Fruit fly (Drosophila melanogaster) whole organism, embryonic: ENCODE results near the gene Sf3b3.

Source experiments
- Adf1 ChIP-seq: fragments of 200-800 bp; sonication (Bioruptor generic); IDR thresholded peaks from 2 replicates; pipeline ENCODE4 v1.3.6; 2022; ENCODE audit warnings: missing biosample characterization, missing genetic modification characterization
- Atf3 ChIP-seq: fragments of 200-800 bp; sonication (Bioruptor generic); optimal IDR thresholded peaks from 3 replicates; lab custom pipeline; 2016; ENCODE audit warnings: missing biosample characterization, missing genetic modification characterization
- Bdp1 ChIP-seq: fragments of 200-800 bp; sonication (Bioruptor generic); optimal IDR thresholded peaks from 3 replicates; lab custom pipeline; 2016; ENCODE audit warnings: missing biosample characterization, missing genetic modification characterization
- CG11398 ChIP-seq: fragments of 200-800 bp; sonication (Bioruptor generic); optimal IDR thresholded peaks from 2 replicates; lab custom pipeline; 2016; ENCODE audit warnings: missing biosample characterization, missing genetic modification characterization
- CG11560 ChIP-seq: fragments of 200-800 bp; sonication (Bioruptor generic); IDR thresholded peaks from 3 replicates; pipeline ENCODE4 v1.3.6; 2022; ENCODE audit warnings: missing biosample characterization, missing genetic modification characterization
- CG11695 ChIP-seq: fragments of 200-800 bp; sonication (Bioruptor generic); IDR thresholded peaks from 3 replicates; pipeline ENCODE4 v1.3.6; 2022; ENCODE audit warnings: missing biosample characterization, missing genetic modification characterization
- CG13287 ChIP-seq: fragments of 200-800 bp; sonication (Bioruptor generic); IDR thresholded peaks from 2 replicates; pipeline ENCODE4 v1.3.6; 2022; ENCODE audit warnings: missing biosample characterization, missing genetic modification characterization; ENCODE audit not compliant: partially characterized antibody
- CG13296 ChIP-seq: fragments of 200-800 bp; sonication (Bioruptor generic); optimal IDR thresholded peaks from 3 replicates; lab custom pipeline; 2018; ENCODE audit warnings: missing biosample characterization, mild to moderate bottlenecking, missing genetic modification characterization
- CG1647 ChIP-seq: fragments of 200-800 bp; sonication (Bioruptor generic); optimal IDR thresholded peaks from 3 replicates; lab custom pipeline; 2016; ENCODE audit warnings: missing biosample characterization, missing genetic modification characterization
- CG17385 ChIP-seq: fragments of 200-800 bp; sonication (Bioruptor generic); optimal IDR thresholded peaks from 3 replicates; lab custom pipeline; 2018; ENCODE audit warnings: missing biosample characterization, mild to moderate bottlenecking, missing genetic modification characterization
- CG18476 ChIP-seq: fragments of 200-800 bp; sonication (Bioruptor generic); optimal IDR thresholded peaks from 2 replicates; lab custom pipeline; 2016; ENCODE audit warnings: missing biosample characterization, mild to moderate bottlenecking, missing genetic modification characterization
- CG18764 ChIP-seq: fragments of 200-800 bp; sonication (Bioruptor generic); optimal IDR thresholded peaks from 3 replicates; lab custom pipeline; 2016; ENCODE audit warnings: missing biosample characterization, missing genetic modification characterization
- CG2116 ChIP-seq: fragments of 200-800 bp; sonication (Bioruptor generic); optimal IDR thresholded peaks from 3 replicates; lab custom pipeline; 2018; ENCODE audit warnings: missing biosample characterization, mild to moderate bottlenecking, missing genetic modification characterization
- CG31441 ChIP-seq: fragments of 200-800 bp; sonication (Bioruptor generic); IDR thresholded peaks from 2 replicates; pipeline ENCODE4 v1.3.6; 2022; ENCODE audit warnings: missing biosample characterization, missing genetic modification characterization
- CG34224 ChIP-seq: fragments of 200-800 bp; sonication (Bioruptor generic); IDR thresholded peaks from 3 replicates; pipeline ENCODE4 v1.3.6; 2022; ENCODE audit warnings: missing biosample characterization, missing genetic modification characterization; ENCODE audit not compliant: partially characterized antibody
- CG3847 ChIP-seq: fragments of 200-800 bp; sonication (Bioruptor generic); IDR thresholded peaks from 2 replicates; pipeline ENCODE4 v1.3.6; 2022; ENCODE audit warnings: missing biosample characterization, missing genetic modification characterization
- CG4707 ChIP-seq: fragments of 200-800 bp; sonication (Bioruptor generic); optimal IDR thresholded peaks from 2 replicates; lab custom pipeline; 2018; ENCODE audit warnings: missing biosample characterization, mild to moderate bottlenecking, missing genetic modification characterization, moderate library complexity
- CG6765 ChIP-seq: fragments of 200-800 bp; sonication (Bioruptor generic); optimal IDR thresholded peaks from 3 replicates; lab custom pipeline; 2017; ENCODE audit warnings: missing biosample characterization, mild to moderate bottlenecking, missing genetic modification characterization
- D ChIP-seq, 2 experiments: fragments of 200-800 bp in 1 of 2; fragments of >200 bp in 1 of 2; sonication (Bioruptor generic) in 1 of 2; optimal IDR thresholded peaks; 2 replicates in 1 of 2; 3 replicates in 1 of 2; lab custom pipeline; 2017; ENCODE audit warnings: mild to moderate bottlenecking in 1 of 2, missing biosample characterization in 1 of 2, missing genetic modification characterization in 1 of 2, missing genetic modification reagents in 1 of 2
- Dip2 ChIP-seq: fragments of 200-800 bp; sonication (Bioruptor generic); IDR thresholded peaks from 2 replicates; pipeline ENCODE4 v1.3.6; 2022; ENCODE audit warnings: missing biosample characterization, missing genetic modification characterization
- E2f2 ChIP-seq: fragments of 200-800 bp; sonication (Bioruptor generic); IDR thresholded peaks from 2 replicates; pipeline ENCODE4 v1.3.6; 2022; ENCODE audit warnings: missing biosample characterization, missing genetic modification characterization
- Eip74EF ChIP-seq, 2 experiments: fragments of 200-800 bp in 1 of 2; fragments of >200 bp in 1 of 2; sonication (Bioruptor generic) in 1 of 2; optimal IDR thresholded peaks; 2 replicates each; lab custom pipeline; 2017 to 2019; ENCODE audit warnings: missing biosample characterization in 2 of 2, missing genetic modification characterization in 2 of 2, mild to moderate bottlenecking in 1 of 2, moderate library complexity in 1 of 2
- GATAe ChIP-seq: fragments of 200-800 bp; sonication (Bioruptor generic); conservative IDR thresholded peaks from 2 replicates; pipeline ENCODE4 v1.3.6; 2022; ENCODE audit warnings: missing biosample characterization, missing genetic modification characterization
- Gug ChIP-seq: fragments of 200-800 bp; sonication (Bioruptor generic); IDR thresholded peaks from 4 replicates; pipeline ENCODE4 v1.3.6; 2022; ENCODE audit warnings: missing biosample characterization, missing genetic modification characterization
- Hr39 ChIP-seq: fragments of >200 bp; optimal IDR thresholded peaks from 2 replicates; lab custom pipeline; 2017
- Lpt ChIP-seq: fragments of >200 bp; optimal IDR thresholded peaks from 2 replicates; lab custom pipeline; 2018; ENCODE audit warnings: missing biosample characterization, missing genetic modification characterization
- Pdp1 ChIP-seq, 2 experiments: fragments of 200-800 bp; sonication (Bioruptor generic); optimal IDR thresholded peaks; 3 replicates each; lab custom pipeline; 2016; ENCODE audit warnings: missing biosample characterization in 2 of 2, missing genetic modification characterization in 2 of 2, mild to moderate bottlenecking in 1 of 2, moderate library complexity in 1 of 2
- Rx ChIP-seq: fragments of 200-800 bp; sonication (Bioruptor generic); IDR thresholded peaks from 2 replicates; pipeline ENCODE4 v1.3.6; 2022; ENCODE audit warnings: missing biosample characterization, missing genetic modification characterization
- Sry-δ ChIP-seq: fragments of 200-800 bp; sonication (Bioruptor generic); optimal IDR thresholded peaks from 2 replicates; lab custom pipeline; 2016; ENCODE audit warnings: missing biosample characterization, missing genetic modification characterization
- Taf1 ChIP-seq: fragments of 200-800 bp; sonication (Bioruptor generic); IDR thresholded peaks from 2 replicates; pipeline ENCODE4 v1.3.6; 2022; ENCODE audit warnings: missing biosample characterization, missing genetic modification characterization
- Xrp1 ChIP-seq: fragments of 200-800 bp; sonication (Bioruptor generic); IDR thresholded peaks from 2 replicates; pipeline ENCODE4 v1.3.6; 2022; ENCODE audit warnings: missing biosample characterization, missing genetic modification characterization
- amos ChIP-seq: fragments of 200-800 bp; sonication (Bioruptor generic); IDR thresholded peaks from 2 replicates; pipeline ENCODE4 v1.3.6; 2022; ENCODE audit warnings: missing biosample characterization, missing genetic modification characterization; ENCODE audit not compliant: partially characterized antibody
- ash1 ChIP-seq: fragments of 200-800 bp; sonication (Bioruptor generic); optimal IDR thresholded peaks from 2 replicates; lab custom pipeline; 2018; ENCODE audit warnings: missing biosample characterization, mild to moderate bottlenecking, missing genetic modification characterization
- ato ChIP-seq: fragments of 200-800 bp; sonication (Bioruptor generic); IDR thresholded peaks from 2 replicates; pipeline ENCODE4 v1.3.6; 2022; ENCODE audit warnings: missing biosample characterization, missing genetic modification characterization; ENCODE audit not compliant: partially characterized antibody
- az2 ChIP-seq: fragments of 200-800 bp; sonication (Bioruptor generic); optimal IDR thresholded peaks from 3 replicates; lab custom pipeline; 2016; ENCODE audit warnings: missing biosample characterization, missing genetic modification characterization
- cas ChIP-seq: fragments of 200-800 bp; sonication (Bioruptor generic); IDR thresholded peaks from 2 replicates; pipeline ENCODE4 v1.3.6; 2022; ENCODE audit warnings: missing biosample characterization, missing genetic modification characterization
- dpn ChIP-seq, 2 experiments: fragments of 200-800 bp; sonication (Bioruptor generic); optimal IDR thresholded peaks; 3 replicates each; lab custom pipeline; 2016; ENCODE audit warnings: missing biosample characterization in 2 of 2, missing genetic modification characterization in 2 of 2
- fd102C ChIP-seq: fragments of 200-800 bp; sonication (Bioruptor generic); optimal IDR thresholded peaks from 2 replicates; lab custom pipeline; 2018; ENCODE audit warnings: missing biosample characterization, mild to moderate bottlenecking, missing genetic modification characterization, moderate library complexity
- gcm2 ChIP-seq: fragments of 200-800 bp; sonication (Bioruptor generic); optimal IDR thresholded peaks from 2 replicates; lab custom pipeline; 2016; ENCODE audit warnings: missing biosample characterization, missing genetic modification characterization
- gt ChIP-seq: fragments of 200-800 bp; sonication (Bioruptor generic); IDR thresholded peaks from 2 replicates; pipeline ENCODE4 v1.3.6; 2022; ENCODE audit warnings: missing biosample characterization, missing genetic modification characterization
- hkb ChIP-seq, 2 experiments: fragments of 200-800 bp in 1 of 2; fragments of >200 bp in 1 of 2; sonication (Bioruptor generic) in 1 of 2; IDR thresholded peaks in 1 of 2; optimal IDR thresholded peaks in 1 of 2; 2 replicates each; pipeline versions ENCODE4 v1.3.6 to Lab custom; 2017 to 2022; ENCODE audit warnings: missing biosample characterization in 1 of 2, missing genetic modification characterization in 1 of 2
- insv ChIP-seq, 2 experiments: fragments of 200-800 bp; sonication (Bioruptor generic); optimal IDR thresholded peaks; 3 replicates each; lab custom pipeline; 2016 to 2018; ENCODE audit warnings: missing biosample characterization in 2 of 2, missing genetic modification characterization in 2 of 2
- inv ChIP-seq: fragments of 200-800 bp; sonication (Bioruptor generic); IDR thresholded peaks from 2 replicates; pipeline ENCODE4 v1.3.6; 2022; ENCODE audit warnings: missing biosample characterization, missing genetic modification characterization; ENCODE audit not compliant: partially characterized antibody
- ken ChIP-seq: fragments of 200-800 bp; sonication (Bioruptor generic); IDR thresholded peaks from 3 replicates; pipeline ENCODE4 v1.3.6; 2022; ENCODE audit warnings: missing biosample characterization, missing genetic modification characterization
- pros ChIP-seq: fragments of 200-800 bp; sonication (Bioruptor generic); optimal IDR thresholded peaks from 3 replicates; lab custom pipeline; 2019; ENCODE audit warnings: missing biosample characterization, mild to moderate bottlenecking, missing genetic modification characterization, moderate library complexity
- sisA ChIP-seq: fragments of 200-800 bp; sonication (Bioruptor generic); IDR thresholded peaks from 2 replicates; pipeline ENCODE4 v1.3.6; 2022; ENCODE audit warnings: missing biosample characterization, missing genetic modification characterization
- tap ChIP-seq: fragments of 200-800 bp; optimal IDR thresholded peaks from 3 replicates; lab custom pipeline; 2019; ENCODE audit warnings: missing biosample characterization, mild to moderate bottlenecking, missing genetic modification characterization, moderate library complexity
- tx ChIP-seq: fragments of 200-800 bp; sonication (Bioruptor generic); optimal IDR thresholded peaks from 2 replicates; lab custom pipeline; 2016; ENCODE audit warnings: missing biosample characterization, missing genetic modification characterization
- unc-4 ChIP-seq: fragments of 200-800 bp; sonication (Bioruptor generic); IDR thresholded peaks from 2 replicates; pipeline ENCODE4 v1.3.6; 2022; ENCODE audit warnings: missing biosample characterization, missing genetic modification characterization; ENCODE audit not compliant: partially characterized antibody
- zfh2 ChIP-seq: fragments of 200-800 bp; sonication (Bioruptor generic); optimal IDR thresholded peaks from 2 replicates; lab custom pipeline; 2016; ENCODE audit warnings: missing biosample characterization, missing genetic modification characterization

Sf3b3 gene

dm6 chr3L:835455-836034 is 2.4 kb upstream of the Sf3b3 start, which contains the start of gene CG42554 (continued):
- TF ChIP-seq Bdp1 = no peak
- no peak for TF ChIP-seq CG13296 (GFP tag; lab: Kevin White, UChicago)
- no peak for TF ChIP-seq gcm2 (GFP tag; lab: Kevin White, UChicago)
- no peak for TF ChIP-seq Atf3 (GFP tag; lab: Kevin White, UChicago)
- no peak for TF ChIP-seq CG18476 (GFP tag; lab: Kevin White, UChicago)
- no peak for TF ChIP-seq ken (GFP tag; lab: Robert Waterston, UW)
- TF ChIP-seq CG18764 (GFP tag; lab: Kevin White, UChicago) = no peak
- no peak for TF ChIP-seq CG31441 (GFP tag; lab: Robert Waterston, UW)
- TF ChIP-seq Lpt = no peak
- TF ChIP-seq Xrp1 (GFP tag; lab: Robert Waterston, UW) = no peak
- no peak for TF ChIP-seq pros (GFP tag; lab: Kevin White, UChicago)
- no peak for TF ChIP-seq CG11398 (GFP tag; lab: Kevin White, UChicago)
- TF ChIP-seq Sry-δ (GFP tag; lab: Kevin White, UChicago) = peak; percentile 37
- TF ChIP-seq Dip2 = no peak
- no peak for TF ChIP-seq Taf1 (GFP tag; lab: Robert Waterston, UW)
- TF ChIP-seq E2f2 (GFP tag; lab: Robert Waterston, UW) = peak; percentile 92
- no peak for TF ChIP-seq Pdp1 (GFP tag; optimal IDR thresholded peaks at IDR 0.05; lab: Kevin White, UChicago)
- TF ChIP-seq inv (GFP tag; lab: Robert Waterston, UW) = 0 out of 2 replicates have a peak, but pooled peaks have one; percentile 15
- no peak for TF ChIP-seq hkb (optimal IDR thresholded peaks at IDR 0.05; lab: Kevin White, UChicago)
- TF ChIP-seq hkb (GFP tag; IDR thresholded peaks at IDR 0.05; lab: Robert Waterston, UW) = no peak
- TF ChIP-seq amos (GFP tag; lab: Robert Waterston, UW) = peak; percentile 59; the same call in 1 of the 2 replicates
- TF ChIP-seq fd102C (GFP tag; lab: Kevin White, UChicago) = no peak
- TF ChIP-seq unc-4 (GFP tag; lab: Robert Waterston, UW) = peak; percentile 68
- no peak for TF ChIP-seq CG11695 (GFP tag; lab: Robert Waterston, UW)
- no peak for TF ChIP-seq CG3847 (GFP tag; lab: Robert Waterston, UW)
- no peak for TF ChIP-seq CG6765 (GFP tag; lab: Kevin White, UChicago)
- no peak for TF ChIP-seq cas (GFP tag; lab: Robert Waterston, UW)
- TF ChIP-seq D (optimal IDR thresholded peaks at IDR 0.05; lab: Kevin White, UChicago) = no peak
- TF ChIP-seq D (GFP tag; optimal IDR thresholded peaks at IDR 0.05; lab: Kevin White, UChicago) = no peak
- TF ChIP-seq tx = no peak
- TF ChIP-seq Eip74EF (GFP tag; optimal IDR thresholded peaks at IDR 0.05; lab: Kevin White, UChicago) = no peak
- TF ChIP-seq ato (GFP tag; lab: Robert Waterston, UW) = 0 out of 2 replicates have a peak, but pooled peaks have one; percentile 22
- no peak for TF ChIP-seq CG4707 (GFP tag; lab: Kevin White, UChicago)
- peak; percentile 68; the same call in 2 of the 3 replicates for TF ChIP-seq CG34224 (GFP tag; lab: Robert Waterston, UW)
- TF ChIP-seq Rx (GFP tag; lab: Robert Waterston, UW) = no peak
- TF ChIP-seq Gug (GFP tag; lab: Robert Waterston, UW) = no peak
- peak; percentile 61 for TF ChIP-seq CG2116 (GFP tag; lab: Kevin White, UChicago)
- no peak for TF ChIP-seq az2 (GFP tag; lab: Kevin White, UChicago)
- no peak for TF ChIP-seq gt (GFP tag; lab: Robert Waterston, UW)
- no peak for TF ChIP-seq CG17385 (GFP tag; lab: Kevin White, UChicago)
- TF ChIP-seq CG11560 (tag; lab: Robert Waterston, UW) = no peak
- TF ChIP-seq GATAe = no peak
- no peak for TF ChIP-seq CG1647 (GFP tag; lab: Kevin White, UChicago)
- no peak for TF ChIP-seq zfh2 (GFP tag; lab: Kevin White, UChicago)
- TF ChIP-seq CG13287 = peak; percentile 72
- TF ChIP-seq tap (tag; lab: Kevin White, UChicago) = no peak
- no peak for TF ChIP-seq ash1 (GFP tag; lab: Kevin White, UChicago)
- no peak for TF ChIP-seq Adf1 (GFP tag; lab: Robert Waterston, UW)
- TF ChIP-seq insv (GFP tag; optimal IDR thresholded peaks at IDR 0.05; lab: Kevin White, UChicago) = no peak
- TF ChIP-seq sisA (GFP tag; lab: Robert Waterston, UW) = no peak
- no peak for TF ChIP-seq Hr39 (lab: Kevin White, UChicago)
- no peak for TF ChIP-seq dpn (GFP tag; optimal IDR thresholded peaks at IDR 0.05; lab: Kevin White, UChicago)
